Worm (Caenorhabditis elegans): Measurements from ENCODE around the gene W06A7.4.

W06A7.4 gene

DNA sequence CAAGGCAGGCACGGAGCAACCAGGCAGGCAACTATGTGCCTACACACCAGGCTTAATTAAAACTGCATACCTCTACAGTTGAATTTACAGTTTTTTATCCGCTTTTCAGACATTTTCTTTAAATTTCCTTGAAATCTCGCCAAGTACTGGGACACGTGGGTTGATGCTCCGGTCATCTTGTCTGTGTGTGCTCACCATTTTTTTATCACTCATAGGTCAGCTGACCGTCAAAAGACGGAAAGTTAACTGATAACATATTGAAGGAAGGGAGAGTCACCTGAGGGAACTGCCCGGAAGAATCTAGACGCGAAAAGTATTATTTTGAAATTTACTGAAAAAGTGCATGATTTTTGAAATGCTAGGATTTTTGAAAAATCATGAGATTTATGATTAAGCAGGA, 26.3 kb downstream of the W06A7.4 start (continued):
- no peak for TF ChIP-seq nfya-2 (GFP tag; IDR thresholded peaks at IDR 0.05)
- peak; percentile 49; the same call in 1 of the 2 replicates for TF ChIP-seq nfyb-1 (GFP tag; IDR thresholded peaks at IDR 0.05)
- no peak for TF ChIP-seq akir-1 (GFP tag; optimal IDR thresholded peaks at IDR 0.05)
- no peak for TF ChIP-seq unc-62 (GFP tag; optimal IDR thresholded peaks at IDR 0.05)
- peak; percentile 56 for TF ChIP-seq chd-7 (tag; optimal IDR thresholded peaks at IDR 0.05)
- no peak for TF ChIP-seq ceh-91 (GFP tag; IDR thresholded peaks at IDR 0.05)
- TF ChIP-seq K12H6.12 (tag; optimal IDR thresholded peaks at IDR 0.05): no peak
- TF ChIP-seq ccch-3 (GFP tag; optimal IDR thresholded peaks at IDR 0.05): no peak
- peak; percentile 39 for TF ChIP-seq tbp1 (GFP tag; optimal IDR thresholded peaks at IDR 0.05)
- no peak for TF ChIP-seq rcor-1 (GFP tag; IDR thresholded peaks at IDR 0.05)
- no peak for TF ChIP-seq unc-130 (GFP tag; optimal IDR thresholded peaks at IDR 0.05)
- TF ChIP-seq ztf-28 (GFP tag; IDR thresholded peaks at IDR 0.05): no peak
- no peak for TF ChIP-seq K11D2.4 (GFP tag; IDR thresholded peaks at IDR 0.05)
- TF ChIP-seq repo-1 (tag; optimal IDR thresholded peaks at IDR 0.05): no peak
- peak; percentile 62 for TF ChIP-seq ets-4 (GFP tag; optimal IDR thresholded peaks at IDR 0.05)
- TF ChIP-seq Y56A3A.18 (GFP tag; IDR thresholded peaks at IDR 0.05): no peak
- TF ChIP-seq lsl-1 (GFP tag; optimal IDR thresholded peaks at IDR 0.05): no peak
- no peak for TF ChIP-seq ZK185.1 (tag; optimal IDR thresholded peaks at IDR 0.05; ENCODE audit: poor library complexity, severe bottlenecking)
- peak; percentile 61; the same call in 1 of the 2 replicates for TF ChIP-seq ekl-4 (GFP tag; IDR thresholded peaks at IDR 0.05)

DNA sequence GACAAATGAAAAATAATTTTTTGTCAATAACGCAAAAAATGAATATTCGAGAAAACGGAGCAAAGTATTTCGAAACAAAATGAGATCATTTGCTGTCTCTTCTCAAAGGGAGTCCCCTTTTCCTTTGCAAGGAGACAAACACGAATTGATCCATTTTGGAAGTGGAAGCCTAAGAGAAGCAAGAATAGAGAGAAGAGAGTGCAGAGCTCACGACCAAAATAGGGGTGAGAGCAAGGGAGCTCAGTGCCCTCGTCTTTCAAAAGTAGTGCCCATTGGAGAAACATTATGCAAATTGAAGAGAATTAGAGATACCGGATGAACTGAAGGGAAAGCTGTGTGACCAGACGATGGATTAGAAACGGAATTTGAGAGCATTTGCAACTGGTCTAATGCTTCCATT, 27.0 kb downstream of the W06A7.4 start:
- no peak for TF ChIP-seq snpc-1.3 (tag; optimal IDR thresholded peaks at IDR 0.05; ENCODE audit: insufficient read depth)
- TF ChIP-seq cebp-1 (GFP tag; IDR thresholded peaks at IDR 0.05): no peak
- TF ChIP-seq cebp-1 (tag; optimal IDR thresholded peaks at IDR 0.05): peak; percentile 44
- TF ChIP-seq ama-1 (optimal IDR thresholded peaks at IDR 0.05): peak; percentile 24
- TF ChIP-seq ama-1 (GFP tag; optimal IDR thresholded peaks at IDR 0.05): no peak
- peak; percentile 52; the same call in 1 of the 2 replicates for TF ChIP-seq hmg-1.2 (GFP tag; IDR thresholded peaks at IDR 0.05)
- TF ChIP-seq chd-7 (tag; optimal IDR thresholded peaks at IDR 0.05): peak; percentile 19

- no peak for TF ChIP-seq K12H6.12 (tag; optimal IDR thresholded peaks at IDR 0.05)
- no peak for TF ChIP-seq tbp1 (GFP tag; optimal IDR thresholded peaks at IDR 0.05)
- no peak for TF ChIP-seq nfya-1 (tag; optimal IDR thresholded peaks at IDR 0.05; ENCODE audit: borderline replicate concordance, insufficient read depth)
- TF ChIP-seq dpl-1 (GFP tag; optimal IDR thresholded peaks at IDR 0.05): no peak
Measured at ce11 chrV:14851972-14852371, 27.7 kb downstream of the W06A7.4 start.

ce11 chrV:14852620-14853019, 28.4 kb downstream of the W06A7.4 start:
- TF ChIP-seq repo-1 (tag; optimal IDR thresholded peaks at IDR 0.05) (no peak), ceh-79 (tag; optimal IDR thresholded peaks at IDR 0.05) (no peak), efl-1 (GFP tag; optimal IDR thresholded peaks at IDR 0.05) (no peak), aptf-2 (GFP tag; conservative IDR thresholded peaks at IDR 0.05) (no peak), snpc-1.1 (tag; optimal IDR thresholded peaks at IDR 0.05; ENCODE audit: insufficient read depth) (no peak), egl-18 (GFP tag; IDR thresholded peaks at IDR 0.05) (no peak), snpc-3.4 (tag; optimal IDR thresholded peaks at IDR 0.05) (no peak), unc-62 (GFP tag; optimal IDR thresholded peaks at IDR 0.05) (no peak), lsl-1 (GFP tag; optimal IDR thresholded peaks at IDR 0.05) (no peak)

ce11 chrV:14853739-14854138, 29.5 kb downstream of the W06A7.4 start:
- TF ChIP-seq nhr-80 (tag; optimal IDR thresholded peaks at IDR 0.05) (peak; percentile 24), C17E4.6 (GFP tag; IDR thresholded peaks at IDR 0.05) (no peak), nfya-2 (GFP tag; IDR thresholded peaks at IDR 0.05) (no peak), lsy-27 (tag; optimal IDR thresholded peaks at IDR 0.05; ENCODE audit: borderline replicate concordance, insufficient read depth) (no peak), let-607 (tag; optimal IDR thresholded peaks at IDR 0.05) (peak in 1 of 2 experiments; percentile 74), let-526 (GFP tag; IDR thresholded peaks at IDR 0.05) (no peak), rpc-1 (optimal IDR thresholded peaks at IDR 0.05) (no peak), rpc-1 (tag; optimal IDR thresholded peaks at IDR 0.05) (no peak), tlf-1 (GFP tag; optimal IDR thresholded peaks at IDR 0.05) (no peak), hmg-1.2 (GFP tag; IDR thresholded peaks at IDR 0.05) (no peak), aptf-2 (GFP tag; conservative IDR thresholded peaks at IDR 0.05) (no peak), tbx-9 (tag; optimal IDR thresholded peaks at IDR 0.05; ENCODE audit: borderline replicate concordance) (no peak)
